Fruit fly (Drosophila melanogaster) whole organism, prepupa: ENCODE results near the gene CG5250.

Source experiments
- CG10631 ChIP-seq: fragments of 200-800 bp; sonication (Bioruptor generic); optimal IDR thresholded peaks from 2 replicates; lab custom pipeline; 2016; ENCODE audit warnings: missing biosample characterization, missing genetic modification characterization
- Ets96B ChIP-seq: fragments of 200-800 bp; optimal IDR thresholded peaks from 2 replicates; lab custom pipeline; 2019; ENCODE audit warnings: missing biosample characterization, mild to moderate bottlenecking, missing genetic modification characterization, moderate library complexity
- OdsH ChIP-seq: fragments of 200-800 bp; sonication (Bioruptor generic); optimal IDR thresholded peaks from 3 replicates; lab custom pipeline; 2016; ENCODE audit warnings: missing biosample characterization, missing genetic modification characterization
- acj6 ChIP-seq: fragments of 200-800 bp; sonication (Bioruptor generic); optimal IDR thresholded peaks from 3 replicates; lab custom pipeline; 2016; ENCODE audit warnings: missing biosample characterization, missing genetic modification characterization
- svp ChIP-seq: fragments of 200-800 bp; sonication (Bioruptor generic); peaks from one replicate; lab custom pipeline; 2016; ENCODE audit warnings: missing biosample characterization, missing genetic modification characterization

dm6 chr3R:19246080-19246637 lies 17.1 kb upstream of the CG5250 start, which contains the start of gene unc79:
- TF ChIP-seq acj6: no peak
- no peak for TF ChIP-seq Ets96B (tag; lab: Kevin White, UChicago)
- no peak for TF ChIP-seq OdsH
- no peak for TF ChIP-seq svp (GFP tag; lab: Kevin White, UChicago)
- no peak for TF ChIP-seq CG10631 (GFP tag; lab: Kevin White, UChicago)
